Fruit fly (Drosophila melanogaster) whole organism, embryonic: ENCODE results near the gene scramb2.
A peak's percentile ranks its signal among the peaks of the same experiment; 100 is the strongest.

Experiments used
- Abd-B ChIP-seq: fragments of 200-800 bp; sonication (Bioruptor generic); optimal IDR thresholded peaks from 2 replicates; lab custom pipeline; 2018; ENCODE audit warnings: missing biosample characterization, mild to moderate bottlenecking, missing genetic modification characterization, moderate library complexity
- Antp ChIP-seq: fragments of 200-800 bp; sonication (Bioruptor generic); optimal IDR thresholded peaks from 3 replicates; lab custom pipeline; 2016; ENCODE audit warnings: missing biosample characterization, missing genetic modification characterization
- BtbVII ChIP-seq: fragments of 200-800 bp; sonication (Bioruptor generic); optimal IDR thresholded peaks from 3 replicates; lab custom pipeline; 2017; ENCODE audit warnings: missing biosample characterization, mild to moderate bottlenecking, missing genetic modification characterization
- C15 ChIP-seq: fragments of 200-800 bp; sonication (Bioruptor generic); IDR thresholded peaks from 3 replicates; pipeline ENCODE4 v1.3.6; 2022; ENCODE audit warnings: missing biosample characterization, missing genetic modification characterization
- CG10654 ChIP-seq: fragments of 200-800 bp; sonication (Bioruptor generic); optimal IDR thresholded peaks from 2 replicates; lab custom pipeline; 2016; ENCODE audit warnings: missing biosample characterization, missing genetic modification characterization
- CG11085 ChIP-seq: fragments of 200-800 bp; sonication (Bioruptor generic); IDR thresholded peaks from 2 replicates; pipeline ENCODE4 v1.3.6; 2022; ENCODE audit warnings: missing biosample characterization, missing genetic modification characterization
- CG11504 ChIP-seq: fragments of 200-800 bp; sonication (Bioruptor generic); optimal IDR thresholded peaks from 3 replicates; lab custom pipeline; 2019; ENCODE audit warnings: missing biosample characterization, mild to moderate bottlenecking, missing genetic modification characterization, moderate library complexity
- CG12104 ChIP-seq: fragments of 200-800 bp; sonication (Bioruptor generic); optimal IDR thresholded peaks from 3 replicates; lab custom pipeline; 2016; ENCODE audit warnings: missing biosample characterization, missing genetic modification characterization
- CG12155 ChIP-seq: fragments of 200-800 bp; sonication (Bioruptor generic); optimal IDR thresholded peaks from 3 replicates; lab custom pipeline; 2016; ENCODE audit warnings: missing biosample characterization, missing genetic modification characterization
- CG12299 ChIP-seq: fragments of 200-800 bp; sonication (Bioruptor generic); optimal IDR thresholded peaks from 2 replicates; lab custom pipeline; 2018; ENCODE audit warnings: missing biosample characterization, mild to moderate bottlenecking, missing genetic modification characterization
- CG13296 ChIP-seq: fragments of 200-800 bp; sonication (Bioruptor generic); optimal IDR thresholded peaks from 3 replicates; lab custom pipeline; 2018; ENCODE audit warnings: missing biosample characterization, mild to moderate bottlenecking, missing genetic modification characterization
- CG1529 ChIP-seq: fragments of 200-800 bp; sonication (Bioruptor generic); optimal IDR thresholded peaks from 3 replicates; lab custom pipeline; 2018; ENCODE audit warnings: missing biosample characterization, missing genetic modification characterization
- CG15479 ChIP-seq: fragments of 200-800 bp; sonication (Bioruptor generic); optimal IDR thresholded peaks from 3 replicates; lab custom pipeline; 2019; ENCODE audit warnings: missing biosample characterization, mild to moderate bottlenecking, missing genetic modification characterization, moderate library complexity
- CG16815 ChIP-seq: fragments of 200-800 bp; sonication (Bioruptor generic); optimal IDR thresholded peaks from 3 replicates; lab custom pipeline; 2017; ENCODE audit warnings: missing biosample characterization, mild to moderate bottlenecking, missing genetic modification characterization
- CG17568 ChIP-seq: fragments of 200-800 bp; sonication (Bioruptor generic); optimal IDR thresholded peaks from 2 replicates; lab custom pipeline; 2018; ENCODE audit warnings: missing biosample characterization, mild to moderate bottlenecking, missing genetic modification characterization, moderate library complexity
- CG17612 ChIP-seq: fragments of 200-800 bp; sonication (Bioruptor generic); IDR thresholded peaks from 2 replicates; pipeline ENCODE4 v1.3.6; 2022; ENCODE audit warnings: missing biosample characterization, missing genetic modification characterization
- CG2199 ChIP-seq: fragments of 200-800 bp; sonication (Bioruptor generic); IDR thresholded peaks from 3 replicates; pipeline ENCODE4 v1.3.6; 2022; ENCODE audit warnings: missing biosample characterization, missing genetic modification characterization
- CG31365 ChIP-seq: fragments of 200-800 bp; sonication (Bioruptor generic); optimal IDR thresholded peaks from 2 replicates; lab custom pipeline; 2018; ENCODE audit warnings: missing biosample characterization, mild to moderate bottlenecking, missing genetic modification characterization
- CG34224 ChIP-seq: fragments of 200-800 bp; sonication (Bioruptor generic); IDR thresholded peaks from 3 replicates; pipeline ENCODE4 v1.3.6; 2022; ENCODE audit warnings: missing biosample characterization, missing genetic modification characterization; ENCODE audit not compliant: partially characterized antibody
- CG3838 ChIP-seq: fragments of 200-800 bp; sonication (Bioruptor generic); optimal IDR thresholded peaks from 3 replicates; lab custom pipeline; 2016; ENCODE audit warnings: missing biosample characterization, missing genetic modification characterization
- CG3847 ChIP-seq: fragments of 200-800 bp; sonication (Bioruptor generic); IDR thresholded peaks from 2 replicates; pipeline ENCODE4 v1.3.6; 2022; ENCODE audit warnings: missing biosample characterization, missing genetic modification characterization
- CG4404 ChIP-seq: fragments of 200-800 bp; sonication (Bioruptor generic); IDR thresholded peaks from 2 replicates; pipeline ENCODE4 v1.3.6; 2022; ENCODE audit warnings: missing biosample characterization, missing genetic modification characterization
- CG6791 ChIP-seq: fragments of 200-800 bp; sonication (Bioruptor generic); IDR thresholded peaks from 3 replicates; pipeline ENCODE4 v1.3.6; 2022; ENCODE audit warnings: missing biosample characterization, missing genetic modification characterization; ENCODE audit not compliant: partially characterized antibody
- CG7372 ChIP-seq: fragments of 200-800 bp; sonication (Bioruptor generic); IDR thresholded peaks from 2 replicates; pipeline ENCODE4 v1.3.6; 2022; ENCODE audit warnings: missing biosample characterization, missing genetic modification characterization
- CG7963 ChIP-seq: fragments of 200-800 bp; sonication (Bioruptor generic); IDR thresholded peaks from 3 replicates; pipeline ENCODE4 v1.3.6; 2022; ENCODE audit warnings: missing biosample characterization, missing genetic modification characterization; ENCODE audit not compliant: partially characterized antibody
- CG9797 ChIP-seq: fragments of 200-800 bp; sonication (Bioruptor generic); optimal IDR thresholded peaks from 3 replicates; lab custom pipeline; 2018; ENCODE audit warnings: missing biosample characterization, mild to moderate bottlenecking, missing genetic modification characterization
- Dad ChIP-seq: fragments of 200-800 bp; sonication (Bioruptor generic); optimal IDR thresholded peaks from 3 replicates; lab custom pipeline; 2016; ENCODE audit warnings: missing biosample characterization, missing genetic modification characterization
- HLH3B ChIP-seq: fragments of 200-800 bp; sonication (Bioruptor generic); IDR thresholded peaks from 2 replicates; pipeline ENCODE4 v1.3.6; 2022; ENCODE audit warnings: missing biosample characterization, missing genetic modification characterization
- Hey ChIP-seq: fragments of 200-800 bp; sonication (Bioruptor generic); optimal IDR thresholded peaks from 3 replicates; lab custom pipeline; 2018; ENCODE audit warnings: missing biosample characterization, mild to moderate bottlenecking, missing genetic modification characterization
- MBD-R2 ChIP-seq: fragments of 200-800 bp; sonication (Bioruptor generic); IDR thresholded peaks from 2 replicates; pipeline ENCODE4 v1.3.6; 2022; ENCODE audit warnings: missing biosample characterization, missing genetic modification characterization
- Med ChIP-seq: fragments of 200-800 bp; sonication (Bioruptor generic); peaks from one replicate; lab custom pipeline; 2016; ENCODE audit warnings: missing biosample characterization, missing genetic modification characterization, mild to moderate bottlenecking, inconsistent platforms, moderate library complexity
- Myb ChIP-seq: fragments of 200-800 bp; sonication (Bioruptor generic); optimal IDR thresholded peaks from 2 replicates; lab custom pipeline; 2016; ENCODE audit warnings: missing biosample characterization, missing genetic modification characterization
- Rfx ChIP-seq: fragments of 200-800 bp; sonication (Bioruptor generic); IDR thresholded peaks from 2 replicates; pipeline ENCODE4 v1.3.6; 2022; ENCODE audit warnings: missing biosample characterization, missing genetic modification characterization
- Stat92E ChIP-seq, 3 experiments: fragments of >200 bp in 2 of 3; fragments of 200-800 bp in 1 of 3; sonication (Bioruptor generic) in 1 of 3; optimal IDR thresholded peaks; 2 replicates each; lab custom pipeline; 2017 to 2019; ENCODE audit warnings: missing biosample characterization in 3 of 3, missing genetic modification characterization in 3 of 3, mild to moderate bottlenecking in 1 of 3, moderate library complexity in 1 of 3
- ara ChIP-seq: fragments of 200-800 bp; sonication (Bioruptor generic); IDR thresholded peaks from 2 replicates; pipeline ENCODE4 v1.3.6; 2022; ENCODE audit warnings: missing biosample characterization, missing genetic modification characterization
- corto ChIP-seq: fragments of 200-800 bp; sonication (Bioruptor generic); optimal IDR thresholded peaks from 2 replicates; lab custom pipeline; 2016; ENCODE audit warnings: missing biosample characterization, mild to moderate bottlenecking, missing genetic modification characterization, moderate library complexity
- jumu ChIP-seq: fragments of 200-800 bp; sonication (Bioruptor generic); optimal IDR thresholded peaks from 3 replicates; lab custom pipeline; 2016; ENCODE audit warnings: missing biosample characterization, missing genetic modification characterization
- luna ChIP-seq: fragments of 200-800 bp; sonication (Bioruptor generic); optimal IDR thresholded peaks from 2 replicates; lab custom pipeline; 2016; ENCODE audit warnings: missing biosample characterization, missing genetic modification characterization
- nmo ChIP-seq: fragments of 200-800 bp; sonication (Bioruptor generic); optimal IDR thresholded peaks from 2 replicates; lab custom pipeline; 2018; ENCODE audit warnings: missing biosample characterization, mild to moderate bottlenecking, missing genetic modification characterization, moderate library complexity
- repo ChIP-seq: fragments of 200-800 bp; sonication (Bioruptor generic); optimal IDR thresholded peaks from 2 replicates; lab custom pipeline; 2016; ENCODE audit warnings: missing biosample characterization, missing genetic modification characterization
- slou ChIP-seq: fragments of 200-800 bp; sonication (Bioruptor generic); optimal IDR thresholded peaks from 3 replicates; lab custom pipeline; 2016; ENCODE audit warnings: missing biosample characterization, missing genetic modification characterization
- ssp ChIP-seq: fragments of 200-800 bp; sonication (Bioruptor generic); IDR thresholded peaks from 2 replicates; pipeline ENCODE4 v1.3.6; 2022; ENCODE audit warnings: missing biosample characterization, missing genetic modification characterization
- tap ChIP-seq: fragments of 200-800 bp; optimal IDR thresholded peaks from 3 replicates; lab custom pipeline; 2019; ENCODE audit warnings: missing biosample characterization, mild to moderate bottlenecking, missing genetic modification characterization, moderate library complexity
- tin ChIP-seq: fragments of 200-800 bp; sonication (Bioruptor generic); optimal IDR thresholded peaks from 3 replicates; lab custom pipeline; 2016; ENCODE audit warnings: missing biosample characterization, missing genetic modification characterization
- wor ChIP-seq: fragments of 200-800 bp; sonication (Bioruptor generic); IDR thresholded peaks from 2 replicates; pipeline ENCODE4 v1.3.6; 2022; ENCODE audit warnings: missing biosample characterization, missing genetic modification characterization
- zf30C ChIP-seq: fragments of 200-800 bp; sonication (Bioruptor generic); optimal IDR thresholded peaks from 3 replicates; lab custom pipeline; 2018; ENCODE audit warnings: missing biosample characterization, mild to moderate bottlenecking, missing genetic modification characterization

Gene scramb2

dm6 chr3L:3060054-3060979, 13.7 kb upstream of the scramb2 start (continued):
- peak; percentile 99 for TF ChIP-seq Antp
- peak; percentile 95 for TF ChIP-seq CG3838 (GFP tag; lab: Kevin White, UChicago)
- TF ChIP-seq CG4404 (GFP tag; lab: Robert Waterston, UW), result peak; percentile 99
- TF ChIP-seq Med (GFP tag; lab: Kevin White, UChicago), result peak; percentile 100
- TF ChIP-seq Hey (tag; lab: Kevin White, UChicago), result peak; percentile 93
- peak; percentile 93 for TF ChIP-seq CG12299 (tag; lab: Kevin White, UChicago)
- TF ChIP-seq ara (GFP tag; lab: Robert Waterston, UW), result peak; percentile 99
- peak; percentile 99 for TF ChIP-seq CG3847 (GFP tag; lab: Robert Waterston, UW)
- peak; percentile 99 for TF ChIP-seq jumu (GFP tag; lab: Kevin White, UChicago)
- peak; percentile 91 for TF ChIP-seq CG31365 (tag; lab: Kevin White, UChicago)
- TF ChIP-seq C15 (GFP tag; lab: Robert Waterston, UW), result peak; percentile 98
- TF ChIP-seq Dad (GFP tag; lab: Kevin White, UChicago), result peak; percentile 99
- TF ChIP-seq CG13296 (GFP tag; lab: Kevin White, UChicago), result peak; percentile 97
- TF ChIP-seq corto (GFP tag; lab: Kevin White, UChicago), result peak; percentile 99
- peak; percentile 99 for TF ChIP-seq CG16815 (GFP tag; lab: Kevin White, UChicago)

- TF ChIP-seq CG17568 (GFP tag; lab: Kevin White, UChicago) (no peak), CG11085 (no peak), ssp (GFP tag; lab: Robert Waterston, UW) (no peak), CG17612 (no peak), Stat92E (GFP tag; optimal IDR thresholded peaks at IDR 0.05; lab: Kevin White, UChicago) (peak in 1 of 3 experiments; percentile 13), HLH3B (GFP tag; lab: Robert Waterston, UW) (no peak), tin (GFP tag; lab: Kevin White, UChicago) (no peak), CG10654 (GFP tag; lab: Kevin White, UChicago) (no peak), CG7963 (GFP tag; lab: Robert Waterston, UW) (no peak), Abd-B (GFP tag; lab: Kevin White, UChicago) (no peak), CG31365 (tag; lab: Kevin White, UChicago) (no peak), Myb (GFP tag; lab: Kevin White, UChicago) (no peak), slou (GFP tag; lab: Kevin White, UChicago) (no peak), MBD-R2 (GFP tag; lab: Robert Waterston, UW) (no peak), zf30C (peak; percentile 87), wor (GFP tag; lab: Robert Waterston, UW) (no peak), luna (GFP tag; lab: Kevin White, UChicago) (no peak), CG1529 (peak; percentile 46), CG11504 (tag; lab: Kevin White, UChicago) (peak; percentile 42), CG7372 (no peak), tap (tag; lab: Kevin White, UChicago) (no peak), CG9797 (GFP tag; lab: Kevin White, UChicago) (no peak), CG2199 (GFP tag; lab: Robert Waterston, UW) (peak; percentile 97), CG12104 (GFP tag; lab: Kevin White, UChicago) (no peak), CG34224 (GFP tag; lab: Robert Waterston, UW) (no peak), CG15479 (GFP tag; lab: Kevin White, UChicago) (peak; percentile 94), CG12155 (GFP tag; lab: Kevin White, UChicago) (no peak), BtbVII (GFP tag; lab: Kevin White, UChicago) (peak; percentile 1), Rfx (no peak), nmo (GFP tag; lab: Kevin White, UChicago) (peak; percentile 56), CG6791 (no peak), repo (GFP tag; lab: Kevin White, UChicago) (no peak)
These were observed 12.6 kb upstream of the scramb2 start for dm6 chr3L:3058970-3059883.
